Worm (Caenorhabditis elegans): ENCODE measurements around the gene T10C6.15.

DNA sequence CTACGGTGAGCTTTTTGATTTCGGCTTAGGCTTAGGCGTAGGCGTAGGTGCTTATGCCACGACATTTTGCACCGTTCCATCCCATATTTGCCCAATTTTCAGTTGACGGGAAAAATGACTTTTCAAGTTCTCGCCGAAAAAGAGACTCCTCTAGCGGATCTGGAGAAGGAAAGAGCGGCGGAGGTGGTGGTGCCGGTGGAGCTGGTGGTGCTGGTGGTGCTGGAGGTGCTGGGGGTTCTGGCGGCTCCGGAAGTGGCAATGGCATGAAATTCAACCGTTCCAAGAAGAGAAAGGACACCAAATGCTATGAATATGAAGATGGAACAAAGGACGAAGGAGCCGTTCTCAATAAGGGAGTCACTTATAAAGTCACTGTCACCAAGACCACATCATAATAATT is 1.3 kb upstream of the T10C6.15 start:
- no peak for TF ChIP-seq unc-62 (GFP tag; optimal IDR thresholded peaks at IDR 0.05)
- no peak for TF ChIP-seq C34F6.9 (tag; optimal IDR thresholded peaks at IDR 0.05)
- no peak for TF ChIP-seq aly-2 (tag; optimal IDR thresholded peaks at IDR 0.05)
- TF ChIP-seq blmp-1 (tag; optimal IDR thresholded peaks at IDR 0.05; ENCODE audit: insufficient read depth), result no peak
- TF ChIP-seq lin-13 (GFP tag; optimal IDR thresholded peaks at IDR 0.05), result no peak
- TF ChIP-seq nhr-11 (tag; optimal IDR thresholded peaks at IDR 0.05), result no peak
- TF ChIP-seq nhr-12 (tag; optimal IDR thresholded peaks at IDR 0.05), result no peak
- no peak for TF ChIP-seq ZK546.5 (tag; optimal IDR thresholded peaks at IDR 0.05)
- TF ChIP-seq snpc-4 (tag; optimal IDR thresholded peaks at IDR 0.05), result no peak
- no peak for TF ChIP-seq unc-39 (tag; optimal IDR thresholded peaks at IDR 0.05)
- TF ChIP-seq elt-1 (tag; optimal IDR thresholded peaks at IDR 0.05), result no peak
- TF ChIP-seq F13H6.1 (tag; optimal IDR thresholded peaks at IDR 0.05), result no peak

Measured in whole organism, L2 larva.